Fruit fly (Drosophila melanogaster) whole organism, embryonic: ENCODE results near the gene CG10598.

Experiments used
- Ada2b ChIP-seq: fragments of 200-800 bp; sonication (Bioruptor generic); IDR thresholded peaks from 2 replicates; pipeline ENCODE4 v1.3.6; 2022; ENCODE audit warnings: missing biosample characterization, missing genetic modification characterization
- B-H1 ChIP-seq: fragments of 200-800 bp; sonication (Bioruptor generic); IDR thresholded peaks from 3 replicates; pipeline ENCODE4 v1.3.6; 2022; ENCODE audit warnings: missing biosample characterization, missing genetic modification characterization
- Blimp-1 ChIP-seq: fragments of 200-800 bp; sonication (Bioruptor generic); optimal IDR thresholded peaks from 3 replicates; lab custom pipeline; 2018; ENCODE audit warnings: missing biosample characterization, missing genetic modification characterization, mild to moderate bottlenecking, moderate library complexity, missing genetic modification reagents
- CG10209 ChIP-seq: fragments of 200-800 bp; sonication (Bioruptor generic); optimal IDR thresholded peaks from 3 replicates; lab custom pipeline; 2017; ENCODE audit warnings: missing biosample characterization, mild to moderate bottlenecking, missing genetic modification characterization, missing genetic modification reagents
- CG10462 ChIP-seq: fragments of 200-800 bp; sonication (Bioruptor generic); optimal IDR thresholded peaks from 2 replicates; lab custom pipeline; 2016; ENCODE audit warnings: missing biosample characterization, missing genetic modification characterization
- CG11695 ChIP-seq: fragments of 200-800 bp; sonication (Bioruptor generic); IDR thresholded peaks from 3 replicates; pipeline ENCODE4 v1.3.6; 2022; ENCODE audit warnings: missing biosample characterization, missing genetic modification characterization
- CG13123 ChIP-seq: fragments of 200-800 bp; sonication (Bioruptor generic); optimal IDR thresholded peaks from 2 replicates; lab custom pipeline; 2016; ENCODE audit warnings: missing biosample characterization, missing genetic modification characterization
- CG17328 ChIP-seq: fragments of 200-800 bp; sonication (Bioruptor generic); IDR thresholded peaks from 2 replicates; pipeline ENCODE4 v1.3.6; 2022; ENCODE audit warnings: missing biosample characterization, missing genetic modification characterization
- CG17359 ChIP-seq: fragments of 200-800 bp; sonication (Bioruptor generic); optimal IDR thresholded peaks from 3 replicates; lab custom pipeline; 2018; ENCODE audit warnings: missing biosample characterization, mild to moderate bottlenecking, missing genetic modification characterization, moderate library complexity
- CG2712 ChIP-seq: fragments of 200-800 bp; optimal IDR thresholded peaks from 3 replicates; lab custom pipeline; 2019; ENCODE audit warnings: missing biosample characterization, mild to moderate bottlenecking, missing genetic modification characterization, moderate library complexity
- CG2875 ChIP-seq: fragments of 200-800 bp; sonication (Bioruptor generic); optimal IDR thresholded peaks from 2 replicates; lab custom pipeline; 2017; ENCODE audit warnings: missing biosample characterization, mild to moderate bottlenecking, missing genetic modification characterization, missing genetic modification reagents
- CG4328 ChIP-seq: fragments of 200-800 bp; sonication (Bioruptor generic); optimal IDR thresholded peaks from 3 replicates; lab custom pipeline; 2017; ENCODE audit warnings: missing biosample characterization, missing genetic modification reagents, missing genetic modification characterization
- CG7839 ChIP-seq: fragments of 200-800 bp; sonication (Bioruptor generic); optimal IDR thresholded peaks from 3 replicates; lab custom pipeline; 2018; ENCODE audit warnings: missing biosample characterization, mild to moderate bottlenecking, missing genetic modification characterization, moderate library complexity
- CG8924 ChIP-seq: fragments of 200-800 bp; optimal IDR thresholded peaks from 3 replicates; lab custom pipeline; 2019; ENCODE audit warnings: missing biosample characterization, mild to moderate bottlenecking, missing genetic modification characterization, moderate library complexity
- Dref ChIP-seq: fragments of 200-800 bp; sonication (Bioruptor generic); IDR thresholded peaks from 2 replicates; pipeline ENCODE4 v1.3.6; 2022; ENCODE audit warnings: missing biosample characterization, missing genetic modification characterization
- Hmx ChIP-seq: fragments of 200-800 bp; sonication (Bioruptor generic); optimal IDR thresholded peaks from 2 replicates; lab custom pipeline; 2016; ENCODE audit warnings: missing biosample characterization, missing genetic modification characterization
- Mad ChIP-seq: fragments of 200-800 bp; sonication (Bioruptor generic); optimal IDR thresholded peaks from 2 replicates; lab custom pipeline; 2016; ENCODE audit warnings: missing biosample characterization, missing genetic modification characterization
- Med ChIP-seq: fragments of 200-800 bp; sonication (Bioruptor generic); peaks from one replicate; lab custom pipeline; 2016; ENCODE audit warnings: missing biosample characterization, missing genetic modification characterization, mild to moderate bottlenecking, inconsistent platforms, moderate library complexity
- Mes4 ChIP-seq: fragments of 200-800 bp; sonication (Bioruptor generic); optimal IDR thresholded peaks from 2 replicates; lab custom pipeline; 2016; ENCODE audit warnings: missing biosample characterization, missing genetic modification characterization
- Oli ChIP-seq: fragments of 200-800 bp; sonication (Bioruptor generic); optimal IDR thresholded peaks from 2 replicates; lab custom pipeline; 2018; ENCODE audit warnings: missing biosample characterization, mild to moderate bottlenecking, missing genetic modification characterization, moderate library complexity
- PHDP ChIP-seq: fragments of 200-800 bp; sonication (Bioruptor generic); optimal IDR thresholded peaks from 3 replicates; lab custom pipeline; 2018; ENCODE audit warnings: missing biosample characterization, mild to moderate bottlenecking, missing genetic modification characterization, moderate library complexity
- Rfx ChIP-seq: fragments of 200-800 bp; sonication (Bioruptor generic); IDR thresholded peaks from 2 replicates; pipeline ENCODE4 v1.3.6; 2022; ENCODE audit warnings: missing biosample characterization, missing genetic modification characterization
- Scr ChIP-seq: fragments of 200-800 bp; sonication (Bioruptor generic); IDR thresholded peaks from 2 replicates; pipeline ENCODE4 v1.3.6; 2022; ENCODE audit warnings: missing biosample characterization, missing genetic modification characterization; ENCODE audit not compliant: partially characterized antibody
- Sox102F ChIP-seq: fragments of 200-800 bp; sonication (Bioruptor generic); optimal IDR thresholded peaks from 2 replicates; lab custom pipeline; 2018; ENCODE audit warnings: missing biosample characterization, mild to moderate bottlenecking, missing genetic modification characterization, moderate library complexity
- Ssrp ChIP-seq: fragments of 200-800 bp; sonication (Bioruptor generic); optimal IDR thresholded peaks from 2 replicates; lab custom pipeline; 2018; ENCODE audit warnings: missing biosample characterization, mild to moderate bottlenecking, missing genetic modification characterization, moderate library complexity
- Xbp1 ChIP-seq: fragments of 200-800 bp; sonication (Bioruptor generic); optimal IDR thresholded peaks from 3 replicates; lab custom pipeline; 2016; ENCODE audit warnings: missing biosample characterization, mild to moderate bottlenecking, missing genetic modification characterization
- Xrp1 ChIP-seq: fragments of 200-800 bp; sonication (Bioruptor generic); IDR thresholded peaks from 2 replicates; pipeline ENCODE4 v1.3.6; 2022; ENCODE audit warnings: missing biosample characterization, missing genetic modification characterization
- bsh ChIP-seq, 2 experiments: fragments of 200-800 bp; sonication (Bioruptor generic); optimal IDR thresholded peaks; 2 replicates each; lab custom pipeline; 2017 to 2018; ENCODE audit warnings: mild to moderate bottlenecking in 2 of 2, missing biosample characterization in 2 of 2, missing genetic modification characterization in 2 of 2, moderate library complexity in 1 of 2
- da ChIP-seq: fragments of 200-800 bp; sonication (Bioruptor generic); optimal IDR thresholded peaks from 2 replicates; lab custom pipeline; 2016; ENCODE audit warnings: missing biosample characterization, missing genetic modification characterization
- danr ChIP-seq: fragments of 200-800 bp; sonication (Bioruptor generic); IDR thresholded peaks from 2 replicates; pipeline ENCODE4 v1.3.6; 2022; ENCODE audit warnings: missing biosample characterization, missing genetic modification characterization
- gem ChIP-seq: fragments of 200-800 bp; sonication (Bioruptor generic); optimal IDR thresholded peaks from 2 replicates; lab custom pipeline; 2019; ENCODE audit warnings: missing biosample characterization, mild to moderate bottlenecking, missing genetic modification characterization, moderate library complexity
- grau ChIP-seq: fragments of 200-800 bp; optimal IDR thresholded peaks from 3 replicates; lab custom pipeline; 2019; ENCODE audit warnings: missing biosample characterization, mild to moderate bottlenecking, missing genetic modification characterization, moderate library complexity
- hbn ChIP-seq: fragments of 200-800 bp; sonication (Bioruptor generic); IDR thresholded peaks from 2 replicates; pipeline ENCODE4 v1.3.6; 2022; ENCODE audit warnings: missing biosample characterization, missing genetic modification characterization; ENCODE audit not compliant: partially characterized antibody
- ind ChIP-seq: fragments of 200-800 bp; sonication (Bioruptor generic); optimal IDR thresholded peaks from 3 replicates; lab custom pipeline; 2016; ENCODE audit warnings: missing biosample characterization, missing genetic modification characterization
- jigr1 ChIP-seq: fragments of 200-800 bp; sonication (Bioruptor generic); IDR thresholded peaks from 3 replicates; pipeline ENCODE4 v1.3.6; 2022; ENCODE audit warnings: missing biosample characterization, missing genetic modification characterization
- lab ChIP-seq: fragments of 200-800 bp; sonication (Bioruptor generic); optimal IDR thresholded peaks from 3 replicates; lab custom pipeline; 2017; ENCODE audit warnings: missing biosample characterization, missing genetic modification characterization, mild to moderate bottlenecking, moderate library complexity, missing genetic modification reagents
- lmd ChIP-seq: fragments of 200-800 bp; sonication (Bioruptor generic); IDR thresholded peaks from 2 replicates; pipeline ENCODE4 v1.3.6; 2022; ENCODE audit warnings: missing biosample characterization, missing genetic modification characterization
- phol ChIP-seq: fragments of 200-800 bp; sonication (Bioruptor generic); optimal IDR thresholded peaks from 3 replicates; lab custom pipeline; 2018; ENCODE audit warnings: missing biosample characterization, mild to moderate bottlenecking, missing genetic modification characterization, moderate library complexity
- prd ChIP-seq, 3 experiments: fragments of >200 bp in 2 of 3; fragments of 200-800 bp in 1 of 3; sonication (Bioruptor generic) in 1 of 3; optimal IDR thresholded peaks in 2 of 3; IDR thresholded peaks in 1 of 3; 2 replicates in 2 of 3; 3 replicates in 1 of 3; pipeline versions ENCODE4 v1.3.6 to Lab custom; 2017 to 2022; ENCODE audit warnings: missing biosample characterization in 1 of 3, missing genetic modification characterization in 1 of 3
- sisA ChIP-seq: fragments of 200-800 bp; sonication (Bioruptor generic); IDR thresholded peaks from 2 replicates; pipeline ENCODE4 v1.3.6; 2022; ENCODE audit warnings: missing biosample characterization, missing genetic modification characterization
- sob ChIP-seq: fragments of 200-800 bp; sonication (Bioruptor generic); IDR thresholded peaks from 2 replicates; pipeline ENCODE4 v1.3.6; 2022; ENCODE audit warnings: missing biosample characterization, missing genetic modification characterization
- tgo ChIP-seq: fragments of 200-800 bp; sonication (Bioruptor generic); IDR thresholded peaks from 3 replicates; pipeline ENCODE4 v1.3.6; 2022; ENCODE audit warnings: missing biosample characterization, missing genetic modification characterization
- tio ChIP-seq: fragments of 200-800 bp; sonication (Bioruptor generic); optimal IDR thresholded peaks from 2 replicates; lab custom pipeline; 2017; ENCODE audit warnings: missing biosample characterization, missing genetic modification characterization, inconsistent platforms
- tll ChIP-seq, 2 experiments: fragments of 200-800 bp in 1 of 2; fragments of >200 bp in 1 of 2; sonication (Bioruptor generic) in 1 of 2; optimal IDR thresholded peaks; 2 replicates each; lab custom pipeline; 2017 to 2019; ENCODE audit warnings: missing biosample characterization in 2 of 2, missing genetic modification characterization in 2 of 2, mild to moderate bottlenecking in 1 of 2, moderate library complexity in 1 of 2
- tup ChIP-seq: fragments of 200-800 bp; sonication (Bioruptor generic); optimal IDR thresholded peaks from 2 replicates; lab custom pipeline; 2016; ENCODE audit warnings: missing biosample characterization, mild to moderate bottlenecking, missing genetic modification characterization, moderate library complexity
- unpg ChIP-seq: fragments of 200-800 bp; sonication (Bioruptor generic); optimal IDR thresholded peaks from 3 replicates; lab custom pipeline; 2018; ENCODE audit warnings: missing biosample characterization, mild to moderate bottlenecking, missing genetic modification characterization, moderate library complexity

The CG10598 gene

DNA sequence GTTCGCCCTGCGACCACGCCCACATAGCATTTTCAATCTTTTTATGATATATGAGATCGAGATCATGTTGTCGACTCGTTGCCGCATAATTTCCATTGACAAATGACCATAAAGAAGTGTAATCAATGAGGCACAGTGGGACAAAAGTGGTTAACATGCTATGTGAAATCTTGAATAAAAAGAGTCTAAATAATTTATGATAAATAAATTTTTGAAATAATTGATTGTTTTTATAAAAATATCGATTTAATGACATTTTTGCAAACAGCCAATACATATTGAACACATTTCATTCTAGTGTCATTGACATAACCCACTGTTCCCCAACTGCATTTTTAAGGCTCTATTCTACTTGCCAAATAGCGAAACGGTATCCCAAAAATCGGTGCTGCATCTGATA lies 39.2 kb downstream of the CG10598 start (continued):
- TF ChIP-seq CG2712 (tag; lab: Kevin White, UChicago) (peak; percentile 38), sisA (GFP tag; lab: Robert Waterston, UW) (peak; percentile 31; the same call in 1 of the 2 replicates), Ada2b (GFP tag; lab: Robert Waterston, UW) (0 out of 2 replicates have a peak, but pooled peaks have one; percentile 14), lmd (0 out of 2 replicates have a peak, but pooled peaks have one; percentile 20), da (GFP tag; lab: Kevin White, UChicago) (no peak), lab (GFP tag; lab: Kevin White, UChicago) (peak; percentile 48), danr (no peak), gem (tag; lab: Kevin White, UChicago) (peak; percentile 57), Blimp-1 (GFP tag; lab: Kevin White, UChicago) (peak; percentile 31), Oli (tag; lab: Kevin White, UChicago) (peak; percentile 54), jigr1 (GFP tag; lab: Robert Waterston, UW) (no peak), CG17328 (GFP tag; lab: Robert Waterston, UW) (peak; percentile 23; the same call in 1 of the 2 replicates), CG7839 (tag; lab: Kevin White, UChicago) (peak; percentile 22), CG11695 (GFP tag; lab: Robert Waterston, UW) (0 out of 3 replicates have a peak, but pooled peaks have one; percentile 40), CG17359 (tag; lab: Kevin White, UChicago) (peak; percentile 7), Scr (no peak), bsh (GFP tag; optimal IDR thresholded peaks at IDR 0.05; lab: Kevin White, UChicago) (peak in 1 of 2 experiments; percentile 42), B-H1 (GFP tag; lab: Robert Waterston, UW) (no peak), CG10462 (GFP tag; lab: Kevin White, UChicago) (no peak), Ssrp (tag; lab: Kevin White, UChicago) (peak; percentile 37), CG10209 (GFP tag; lab: Kevin White, UChicago) (peak; percentile 27), Xrp1 (GFP tag; lab: Robert Waterston, UW) (peak; percentile 50; the same call in 1 of the 2 replicates), PHDP (tag; lab: Kevin White, UChicago) (peak; percentile 24), Sox102F (GFP tag; lab: Kevin White, UChicago) (peak; percentile 46), tll (GFP tag; optimal IDR thresholded peaks at IDR 0.05; lab: Kevin White, UChicago) (no peak), CG4328 (GFP tag; lab: Kevin White, UChicago) (no peak), sob (no peak), Mad (GFP tag; lab: Kevin White, UChicago) (no peak), tgo (GFP tag; lab: Robert Waterston, UW) (0 out of 3 replicates have a peak, but pooled peaks have one; percentile 29), prd (optimal IDR thresholded peaks at IDR 0.05; lab: Kevin White, UChicago) (no peak), prd (GFP tag; IDR thresholded peaks at IDR 0.05; lab: Robert Waterston, UW) (peak; percentile 39; the same call in 1 of the 3 replicates), Xbp1 (GFP tag; lab: Kevin White, UChicago) (peak; percentile 10), tio (no peak), unpg (GFP tag; lab: Kevin White, UChicago) (peak; percentile 48), Rfx (no peak), Hmx (GFP tag; lab: Kevin White, UChicago) (no peak), CG13123 (GFP tag; lab: Kevin White, UChicago) (no peak), hbn (GFP tag; lab: Robert Waterston, UW) (no peak), ind (GFP tag; lab: Kevin White, UChicago) (peak; percentile 6), CG2875 (GFP tag; lab: Kevin White, UChicago) (no peak), Med (peak; percentile 10), Mes4 (GFP tag; lab: Kevin White, UChicago) (no peak), grau (tag; lab: Kevin White, UChicago) (peak; percentile 15), phol (tag; lab: Kevin White, UChicago) (peak; percentile 23), Dref (no peak), tup (GFP tag; lab: Kevin White, UChicago) (no peak), CG8924 (no peak)
